Worm (Caenorhabditis elegans) whole organism, early embryonic: ENCODE measurements around the gene F14F8.8.

Source experiments
- B0310.2 ChIP-seq: sonication (generic microtip); optimal IDR thresholded peaks from 2 replicates; lab custom pipeline; 2016; ENCODE audit warnings: mild to moderate bottlenecking, missing genetic modification characterization, missing compliant biosample characterization
- F13C5.2 ChIP-seq: sonication (generic microtip); optimal IDR thresholded peaks from 2 replicates; lab custom pipeline; 2017; ENCODE audit warnings: mild to moderate bottlenecking, missing genetic modification characterization, inconsistent platforms, missing compliant biosample characterization
- aly-1 ChIP-seq: sonication (generic microtip); optimal IDR thresholded peaks from 2 replicates; lab custom pipeline; 2016; ENCODE audit warnings: missing genetic modification characterization, missing compliant biosample characterization
- ama-1 ChIP-seq: fragments of 150-350 bp; optimal IDR thresholded peaks from 2 replicates; lab custom pipeline; 2014
- ceh-13 ChIP-seq: fragments of 200-800 bp; sonication (Bioruptor generic); optimal IDR thresholded peaks from 2 replicates; lab custom pipeline; 2018; ENCODE audit warnings: mild to moderate bottlenecking, missing genetic modification characterization, missing compliant biosample characterization
- ceh-36 ChIP-seq: sonication (generic microtip); optimal IDR thresholded peaks from 2 replicates; lab custom pipeline; 2016; ENCODE audit warnings: missing genetic modification characterization, inconsistent platforms, missing compliant biosample characterization
- ets-7 ChIP-seq: sonication (generic microtip); optimal IDR thresholded peaks from 2 replicates; lab custom pipeline; 2016; ENCODE audit warnings: missing genotype, missing genetic modification characterization, missing compliant biosample characterization
- flt-1 ChIP-seq: fragments of 200-800 bp; sonication (Bioruptor generic); IDR thresholded peaks from 2 replicates; pipeline ENCODE4 v1.3.6; 2022; ENCODE audit warnings: missing genetic modification characterization, missing compliant biosample characterization
- hmbx-1 ChIP-seq: sonication (generic microtip); optimal IDR thresholded peaks from 2 replicates; lab custom pipeline; 2016; ENCODE audit warnings: mild to moderate bottlenecking, missing genetic modification characterization, missing compliant biosample characterization
- hmg-4 ChIP-seq: fragments of 200-800 bp; sonication (Bioruptor generic); optimal IDR thresholded peaks from 2 replicates; lab custom pipeline; 2018; ENCODE audit warnings: mild to moderate bottlenecking, missing genetic modification characterization, missing compliant biosample characterization
- hnd-1 ChIP-seq: sonication (generic microtip); optimal IDR thresholded peaks from 2 replicates; lab custom pipeline; 2016; ENCODE audit warnings: missing genetic modification characterization, missing compliant biosample characterization
- pes-1 ChIP-seq: fragments of 200-800 bp; sonication (Bioruptor generic); IDR thresholded peaks from 2 replicates; pipeline ENCODE4 v1.3.6; 2022; ENCODE audit warnings: missing genetic modification reagents, missing genetic modification characterization, missing compliant biosample characterization
- scrt-1 ChIP-seq: fragments of 200-800 bp; sonication (Bioruptor generic); IDR thresholded peaks from 2 replicates; pipeline ENCODE4 v1.3.6; 2022; ENCODE audit warnings: missing genetic modification characterization, missing compliant biosample characterization
- sea-1 ChIP-seq: fragments of 200-800 bp; sonication (Bioruptor generic); conservative IDR thresholded peaks from 2 replicates; pipeline ENCODE4 v1.3.6; 2022; ENCODE audit warnings: missing genetic modification characterization, missing compliant biosample characterization
- tbx-11 ChIP-seq: fragments of 200-800 bp; sonication (Bioruptor generic); IDR thresholded peaks from 2 replicates; pipeline ENCODE4 v1.3.6; 2022; ENCODE audit warnings: missing genetic modification characterization, missing compliant biosample characterization
- tbx-37 ChIP-seq: fragments of 200-800 bp; sonication (Bioruptor generic); conservative IDR thresholded peaks from 2 replicates; pipeline ENCODE4 v1.3.6; 2022; ENCODE audit warnings: missing genetic modification reagents, missing genetic modification characterization, missing compliant biosample characterization
- tra-4 ChIP-seq: sonication (generic microtip); optimal IDR thresholded peaks from 2 replicates; lab custom pipeline; 2017; ENCODE audit warnings: missing genetic modification characterization, missing compliant biosample characterization

Gene F14F8.8

ce11 chrV:16640366-16640765 lies 31.7 kb downstream of the F14F8.8 start:
- TF ChIP-seq ceh-13 (GFP tag; lab: Kevin White, UChicago) (no peak), ets-7 (no peak), hmbx-1 (tag; lab: Kevin White, UChicago) (no peak), hmg-4 (GFP tag; lab: Kevin White, UChicago) (no peak), ama-1 (lab: Kevin White, UChicago) (no peak)

- TF ChIP-seq tbx-11 (GFP tag; lab: Robert Waterston, UW) (no peak), flt-1 (GFP tag; lab: Robert Waterston, UW) (no peak), ets-7 (no peak), F13C5.2 (tag; lab: Kevin White, UChicago) (no peak), pes-1 (GFP tag; lab: Robert Waterston, UW) (no peak), aly-1 (no peak), hmbx-1 (tag; lab: Kevin White, UChicago) (no peak), B0310.2 (tag; lab: Kevin White, UChicago) (no peak), hmg-4 (GFP tag; lab: Kevin White, UChicago) (no peak), tbx-37 (GFP tag; lab: Robert Waterston, UW) (no peak), ama-1 (lab: Kevin White, UChicago) (no peak), sea-1 (GFP tag; lab: Robert Waterston, UW) (no peak)
These were observed 33.9 kb downstream of the F14F8.8 start, which contains the start of gene srw-76 for ce11 chrV:16638204-16638603. Gene srw-76 (minus strand): TSS chrV:16638304.

- TF ChIP-seq sea-1 (GFP tag; lab: Robert Waterston, UW): no peak
- TF ChIP-seq B0310.2 (tag; lab: Kevin White, UChicago): no peak
- no peak for TF ChIP-seq hmbx-1 (tag; lab: Kevin White, UChicago)
- TF ChIP-seq ama-1 (lab: Kevin White, UChicago): no peak
- no peak for TF ChIP-seq ceh-36 (tag; lab: Kevin White, UChicago)
- TF ChIP-seq tbx-11 (GFP tag; lab: Robert Waterston, UW): no peak
- no peak for TF ChIP-seq ets-7
- no peak for TF ChIP-seq tra-4 (tag; lab: Kevin White, UChicago)
- TF ChIP-seq tbx-37 (GFP tag; lab: Robert Waterston, UW): no peak
- no peak for TF ChIP-seq flt-1 (GFP tag; lab: Robert Waterston, UW)
- TF ChIP-seq pes-1 (GFP tag; lab: Robert Waterston, UW): no peak
- no peak for TF ChIP-seq F13C5.2 (tag; lab: Kevin White, UChicago)
These were observed 36.2 kb downstream of the F14F8.8 start, which contains the start of gene mltn-11 for ce11 chrV:16635911-16636310. Gene mltn-11 (plus strand): TSS chrV:16636186.

- no peak for TF ChIP-seq aly-1
- TF ChIP-seq hnd-1 (tag; lab: Kevin White, UChicago): no peak
- no peak for TF ChIP-seq scrt-1 (GFP tag; lab: Robert Waterston, UW)
- no peak for TF ChIP-seq sea-1 (GFP tag; lab: Robert Waterston, UW)
- no peak for TF ChIP-seq ets-7
- TF ChIP-seq tbx-37 (GFP tag; lab: Robert Waterston, UW): no peak
- TF ChIP-seq B0310.2 (tag; lab: Kevin White, UChicago): no peak
- TF ChIP-seq hmbx-1 (tag; lab: Kevin White, UChicago): no peak
- TF ChIP-seq ceh-13 (GFP tag; lab: Kevin White, UChicago): no peak
- no peak for TF ChIP-seq ama-1 (lab: Kevin White, UChicago)
- no peak for TF ChIP-seq hmg-4 (GFP tag; lab: Kevin White, UChicago)
- TF ChIP-seq flt-1 (GFP tag; lab: Robert Waterston, UW): no peak
- TF ChIP-seq tra-4 (tag; lab: Kevin White, UChicago): no peak
- no peak for TF ChIP-seq ceh-36 (tag; lab: Kevin White, UChicago)
- no peak for TF ChIP-seq pes-1 (GFP tag; lab: Robert Waterston, UW)
- TF ChIP-seq F13C5.2 (tag; lab: Kevin White, UChicago): no peak
- no peak for TF ChIP-seq tbx-11 (GFP tag; lab: Robert Waterston, UW)
These were observed 42.5 kb downstream of the F14F8.8 start, which contains the start of gene srd-21 for ce11 chrV:16629600-16629999. Gene srd-21 (plus strand): TSS chrV:16629900.

ce11 chrV:16628991-16629390 lies 43.1 kb downstream of the F14F8.8 start, which contains the start of gene W06G6.2:
Gene W06G6.2 (plus strand): TSS chrV:16629291.
- TF ChIP-seq pes-1 (GFP tag; lab: Robert Waterston, UW): no peak
- TF ChIP-seq scrt-1 (GFP tag; lab: Robert Waterston, UW): no peak
- TF ChIP-seq ceh-36 (tag; lab: Kevin White, UChicago): no peak
- no peak for TF ChIP-seq F13C5.2 (tag; lab: Kevin White, UChicago)
- TF ChIP-seq hmg-4 (GFP tag; lab: Kevin White, UChicago): no peak
- no peak for TF ChIP-seq B0310.2 (tag; lab: Kevin White, UChicago)
- TF ChIP-seq tbx-37 (GFP tag; lab: Robert Waterston, UW): no peak
- TF ChIP-seq ceh-13 (GFP tag; lab: Kevin White, UChicago): no peak
- no peak for TF ChIP-seq ets-7
- no peak for TF ChIP-seq hnd-1 (tag; lab: Kevin White, UChicago)
- no peak for TF ChIP-seq tbx-11 (GFP tag; lab: Robert Waterston, UW)
- no peak for TF ChIP-seq sea-1 (GFP tag; lab: Robert Waterston, UW)
- no peak for TF ChIP-seq flt-1 (GFP tag; lab: Robert Waterston, UW)
- TF ChIP-seq aly-1: no peak
- TF ChIP-seq ama-1 (lab: Kevin White, UChicago): no peak

- TF ChIP-seq B0310.2 (tag; lab: Kevin White, UChicago): no peak
- no peak for TF ChIP-seq sea-1 (GFP tag; lab: Robert Waterston, UW)
- no peak for TF ChIP-seq ets-7
These were observed 44.1 kb downstream of the F14F8.8 start, which contains the start of gene oac-53 for ce11 chrV:16627962-16628361. Gene oac-53 (minus strand): TSS chrV:16627970.

- TF ChIP-seq ceh-36 (tag; lab: Kevin White, UChicago) (no peak), tra-4 (tag; lab: Kevin White, UChicago) (no peak), scrt-1 (GFP tag; lab: Robert Waterston, UW) (no peak), sea-1 (GFP tag; lab: Robert Waterston, UW) (no peak), hnd-1 (tag; lab: Kevin White, UChicago) (no peak), F13C5.2 (tag; lab: Kevin White, UChicago) (no peak), tbx-11 (GFP tag; lab: Robert Waterston, UW) (no peak), aly-1 (no peak), hmg-4 (GFP tag; lab: Kevin White, UChicago) (no peak), flt-1 (GFP tag; lab: Robert Waterston, UW) (no peak), ama-1 (lab: Kevin White, UChicago) (no peak), pes-1 (GFP tag; lab: Robert Waterston, UW) (no peak), B0310.2 (tag; lab: Kevin White, UChicago) (no peak), hmbx-1 (tag; lab: Kevin White, UChicago) (no peak)
These were observed 49.3 kb downstream of the F14F8.8 start, which contains the start of gene Y70C5A.2 for ce11 chrV:16622754-16623261. Gene Y70C5A.2 (minus strand): TSS chrV:16623211.
